Worm (Caenorhabditis elegans) whole organism, L4 larva: ENCODE data around the gene Y15E3A.4.

Experiments used
- nhr-28 ChIP-seq: fragments of 150-350 bp; optimal IDR thresholded peaks from 2 replicates; lab custom pipeline; 2014; ENCODE audit warnings: missing biosample characterization, missing genetic modification characterization
- skn-1 ChIP-seq: fragments of 150-350 bp; optimal IDR thresholded peaks from 2 replicates; lab custom pipeline; 2014; ENCODE audit warnings: missing biosample characterization, missing genetic modification characterization

ce11 chrX:15321217-15321616, 9.5 kb upstream of the Y15E3A.4 start:
- TF ChIP-seq skn-1 = no peak
- TF ChIP-seq nhr-28 (tag; lab: Kevin White, UChicago) = no peak
